Worm (Caenorhabditis elegans): ENCODE measurements around the gene C04G6.4.

DNA sequence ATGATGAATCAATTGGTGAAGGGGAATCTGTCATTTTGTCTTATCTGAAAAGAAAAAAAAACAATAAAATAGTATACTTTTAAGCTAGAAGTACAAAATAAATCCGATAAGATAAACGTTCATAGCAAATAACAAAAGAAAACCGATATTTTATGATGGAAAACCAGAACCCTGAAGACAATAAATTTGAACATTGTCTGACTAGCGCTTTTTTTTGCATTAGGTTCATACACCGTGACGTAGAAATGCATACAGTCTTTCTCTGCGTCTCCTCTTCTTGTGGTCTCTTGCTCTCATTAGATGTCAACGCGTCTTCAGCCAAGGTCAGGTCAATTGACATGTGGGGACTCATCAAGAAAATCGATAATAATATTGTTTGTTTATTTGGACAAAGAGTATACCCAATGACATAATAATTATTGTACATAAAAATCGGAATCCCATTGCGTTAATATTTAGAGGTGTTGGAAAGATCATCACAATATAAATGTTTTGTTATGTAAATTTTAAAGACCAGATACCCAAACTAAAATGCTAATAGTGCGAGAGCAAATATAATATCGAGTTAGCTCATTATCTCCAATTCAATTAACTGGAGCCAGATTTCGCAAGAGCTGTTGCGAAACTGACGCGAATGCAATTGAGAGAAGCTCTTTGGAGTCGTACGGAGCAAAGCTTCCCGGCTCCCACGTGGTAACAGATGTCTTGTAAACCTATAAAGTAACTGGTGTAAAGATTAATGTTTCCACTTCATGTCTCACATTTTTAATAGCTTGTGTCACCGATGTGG lies 1.9 kb downstream of the C04G6.4 start, which contains the start of gene dsh-2:
- no peak for TF ChIP-seq zag-1 (tag; optimal IDR thresholded peaks at IDR 0.05)
- peak; percentile 42 for TF ChIP-seq nhr-28 (tag; optimal IDR thresholded peaks at IDR 0.05)
- no peak for TF ChIP-seq jun-1 (tag; optimal IDR thresholded peaks at IDR 0.05)
- no peak for TF ChIP-seq ztf-11 (tag; optimal IDR thresholded peaks at IDR 0.05)
- no peak for TF ChIP-seq F44E2.7 (GFP tag; IDR thresholded peaks at IDR 0.05)
- TF ChIP-seq rbr-2 (tag; optimal IDR thresholded peaks at IDR 0.05): peak; percentile 26
- peak; percentile 64 for TF ChIP-seq mxl-3 (GFP tag; optimal IDR thresholded peaks at IDR 0.05)
- TF ChIP-seq fkh-10 (GFP tag; optimal IDR thresholded peaks at IDR 0.05): no peak
- TF ChIP-seq unc-62 (GFP tag; optimal IDR thresholded peaks at IDR 0.05 in 1 of 2): peak in 1 of 2 experiments; percentile 92
- TF ChIP-seq unc-62 (tag; optimal IDR thresholded peaks at IDR 0.05): no peak
- peak in 1 of 2 experiments; percentile 30 for TF ChIP-seq mdl-1 (tag; optimal IDR thresholded peaks at IDR 0.05)
